Fruit fly (Drosophila melanogaster) whole organism, embryonic: ENCODE measurements around the gene mRpL13.

Source experiments
- BEAF-32 ChIP-seq: fragments of 200-800 bp; sonication (Bioruptor generic); optimal IDR thresholded peaks from 3 replicates; lab custom pipeline; 2017; ENCODE audit warnings: missing biosample characterization, missing genetic modification characterization, mild to moderate bottlenecking, moderate library complexity, missing genetic modification reagents
- CG10366 ChIP-seq: fragments of 200-800 bp; sonication (Bioruptor generic); IDR thresholded peaks from 2 replicates; pipeline ENCODE4 v1.3.6; 2022; ENCODE audit warnings: missing biosample characterization, missing genetic modification characterization
- CG14050 ChIP-seq: fragments of 200-800 bp; sonication (Bioruptor generic); IDR thresholded peaks from 3 replicates; pipeline ENCODE4 v1.3.6; 2022; ENCODE audit warnings: missing biosample characterization, missing genetic modification characterization
- CG16779 ChIP-seq: fragments of 200-800 bp; sonication (Bioruptor generic); IDR thresholded peaks from 2 replicates; pipeline ENCODE4 v1.3.6; 2022; ENCODE audit warnings: missing biosample characterization, missing genetic modification characterization
- CG16813 ChIP-seq: fragments of 200-800 bp; sonication (Bioruptor generic); IDR thresholded peaks from 3 replicates; pipeline ENCODE4 v1.3.6; 2022; ENCODE audit warnings: missing biosample characterization, missing genetic modification characterization; ENCODE audit not compliant: partially characterized antibody
- CG17912 ChIP-seq: fragments of 200-800 bp; sonication (Bioruptor generic); optimal IDR thresholded peaks from 2 replicates; lab custom pipeline; 2018; ENCODE audit warnings: missing biosample characterization, mild to moderate bottlenecking, missing genetic modification characterization
- CG2129 ChIP-seq: fragments of 200-800 bp; sonication (Bioruptor generic); IDR thresholded peaks from 2 replicates; pipeline ENCODE4 v1.3.6; 2022; ENCODE audit warnings: missing biosample characterization, missing genetic modification characterization; ENCODE audit not compliant: partially characterized antibody
- CG31441 ChIP-seq: fragments of 200-800 bp; sonication (Bioruptor generic); IDR thresholded peaks from 2 replicates; pipeline ENCODE4 v1.3.6; 2022; ENCODE audit warnings: missing biosample characterization, missing genetic modification characterization
- CG4404 ChIP-seq: fragments of 200-800 bp; sonication (Bioruptor generic); IDR thresholded peaks from 2 replicates; pipeline ENCODE4 v1.3.6; 2022; ENCODE audit warnings: missing biosample characterization, missing genetic modification characterization
- CG4730 ChIP-seq: fragments of 200-800 bp; sonication (Bioruptor generic); IDR thresholded peaks from 2 replicates; pipeline ENCODE4 v1.3.6; 2022; ENCODE audit warnings: missing biosample characterization, missing genetic modification characterization
- CG6683 ChIP-seq: fragments of 200-800 bp; sonication (Bioruptor generic); optimal IDR thresholded peaks from 2 replicates; lab custom pipeline; 2017; ENCODE audit warnings: missing biosample characterization, mild to moderate bottlenecking, missing genetic modification characterization, missing genetic modification reagents
- CG6765 ChIP-seq: fragments of 200-800 bp; sonication (Bioruptor generic); optimal IDR thresholded peaks from 3 replicates; lab custom pipeline; 2017; ENCODE audit warnings: missing biosample characterization, mild to moderate bottlenecking, missing genetic modification characterization
- CG7372 ChIP-seq: fragments of 200-800 bp; sonication (Bioruptor generic); IDR thresholded peaks from 2 replicates; pipeline ENCODE4 v1.3.6; 2022; ENCODE audit warnings: missing biosample characterization, missing genetic modification characterization
- CG9437 ChIP-seq: fragments of 200-800 bp; sonication (Bioruptor generic); optimal IDR thresholded peaks from 2 replicates; lab custom pipeline; 2018; ENCODE audit warnings: missing biosample characterization, mild to moderate bottlenecking, missing genetic modification characterization
- CG9797 ChIP-seq: fragments of 200-800 bp; sonication (Bioruptor generic); optimal IDR thresholded peaks from 3 replicates; lab custom pipeline; 2018; ENCODE audit warnings: missing biosample characterization, mild to moderate bottlenecking, missing genetic modification characterization
- CG9932 ChIP-seq: fragments of 200-800 bp; sonication (Bioruptor generic); IDR thresholded peaks from 2 replicates; pipeline ENCODE4 v1.3.6; 2022; ENCODE audit warnings: missing biosample characterization, missing genetic modification characterization
- Doc3 ChIP-seq: fragments of 200-800 bp; sonication (Bioruptor generic); IDR thresholded peaks from 3 replicates; pipeline ENCODE4 v1.3.6; 2022; ENCODE audit warnings: missing biosample characterization, missing genetic modification characterization; ENCODE audit not compliant: partially characterized antibody
- Ets65A ChIP-seq: fragments of 200-800 bp; sonication (Bioruptor generic); peaks from one replicate; lab custom pipeline; 2016; ENCODE audit warnings: missing biosample characterization, missing genetic modification characterization
- Ets97D ChIP-seq: fragments of 200-800 bp; sonication (Bioruptor generic); optimal IDR thresholded peaks from 3 replicates; lab custom pipeline; 2016; ENCODE audit warnings: missing biosample characterization, missing genetic modification characterization
- Hey ChIP-seq: fragments of 200-800 bp; sonication (Bioruptor generic); optimal IDR thresholded peaks from 3 replicates; lab custom pipeline; 2018; ENCODE audit warnings: missing biosample characterization, mild to moderate bottlenecking, missing genetic modification characterization
- Lpt ChIP-seq: fragments of >200 bp; optimal IDR thresholded peaks from 2 replicates; lab custom pipeline; 2018; ENCODE audit warnings: missing biosample characterization, missing genetic modification characterization
- Side ChIP-seq: fragments of 200-800 bp; sonication (Bioruptor generic); optimal IDR thresholded peaks from 2 replicates; lab custom pipeline; 2016; ENCODE audit warnings: missing biosample characterization, missing genetic modification characterization
- Sin3A ChIP-seq: fragments of >200 bp; optimal IDR thresholded peaks from 2 replicates; lab custom pipeline; 2018
- Sox102F ChIP-seq: fragments of 200-800 bp; sonication (Bioruptor generic); optimal IDR thresholded peaks from 2 replicates; lab custom pipeline; 2018; ENCODE audit warnings: missing biosample characterization, mild to moderate bottlenecking, missing genetic modification characterization, moderate library complexity
- al ChIP-seq: fragments of 200-800 bp; sonication (Bioruptor generic); IDR thresholded peaks from 2 replicates; pipeline ENCODE4 v1.3.6; 2022; ENCODE audit warnings: missing biosample characterization, missing genetic modification characterization
- ara ChIP-seq: fragments of 200-800 bp; sonication (Bioruptor generic); IDR thresholded peaks from 2 replicates; pipeline ENCODE4 v1.3.6; 2022; ENCODE audit warnings: missing biosample characterization, missing genetic modification characterization
- br ChIP-seq: fragments of >200 bp; optimal IDR thresholded peaks from 2 replicates; lab custom pipeline; 2017
- btn ChIP-seq: fragments of 200-800 bp; sonication (Bioruptor generic); optimal IDR thresholded peaks from 2 replicates; lab custom pipeline; 2016; ENCODE audit warnings: missing biosample characterization, missing genetic modification characterization
- cwo ChIP-seq: fragments of 200-800 bp; sonication (Bioruptor generic); optimal IDR thresholded peaks from 3 replicates; lab custom pipeline; 2017; ENCODE audit warnings: missing biosample characterization, missing genetic modification characterization, mild to moderate bottlenecking, moderate library complexity, missing genetic modification reagents
- da ChIP-seq: fragments of 200-800 bp; sonication (Bioruptor generic); optimal IDR thresholded peaks from 2 replicates; lab custom pipeline; 2016; ENCODE audit warnings: missing biosample characterization, missing genetic modification characterization
- dm ChIP-seq: fragments of 200-800 bp; sonication (Bioruptor generic); optimal IDR thresholded peaks from 3 replicates; lab custom pipeline; 2016; ENCODE audit warnings: missing biosample characterization, missing genetic modification characterization
- fd96Cb ChIP-seq: fragments of 200-800 bp; sonication (Bioruptor generic); optimal IDR thresholded peaks from 2 replicates; lab custom pipeline; 2018; ENCODE audit warnings: missing biosample characterization, mild to moderate bottlenecking, missing genetic modification characterization, moderate library complexity
- gem ChIP-seq: fragments of 200-800 bp; sonication (Bioruptor generic); optimal IDR thresholded peaks from 2 replicates; lab custom pipeline; 2019; ENCODE audit warnings: missing biosample characterization, mild to moderate bottlenecking, missing genetic modification characterization, moderate library complexity
- grau ChIP-seq: fragments of 200-800 bp; optimal IDR thresholded peaks from 3 replicates; lab custom pipeline; 2019; ENCODE audit warnings: missing biosample characterization, mild to moderate bottlenecking, missing genetic modification characterization, moderate library complexity
- gsb-n ChIP-seq: fragments of 200-800 bp; sonication (Bioruptor generic); optimal IDR thresholded peaks from 3 replicates; lab custom pipeline; 2018; ENCODE audit warnings: missing biosample characterization, mild to moderate bottlenecking, missing genetic modification characterization
- hb ChIP-seq: fragments of 200-800 bp; sonication (Bioruptor generic); IDR thresholded peaks from 3 replicates; pipeline ENCODE4 v1.3.6; 2022; ENCODE audit warnings: missing biosample characterization, missing genetic modification characterization; ENCODE audit not compliant: partially characterized antibody
- lmd ChIP-seq: fragments of 200-800 bp; sonication (Bioruptor generic); IDR thresholded peaks from 2 replicates; pipeline ENCODE4 v1.3.6; 2022; ENCODE audit warnings: missing biosample characterization, missing genetic modification characterization
- lov ChIP-seq, 2 experiments: fragments of 200-800 bp in 1 of 2; fragments of >200 bp in 1 of 2; sonication (Bioruptor generic) in 1 of 2; IDR thresholded peaks in 1 of 2; optimal IDR thresholded peaks in 1 of 2; 2 replicates in 1 of 2; 3 replicates in 1 of 2; pipeline versions ENCODE4 v1.3.6 to Lab custom; 2017 to 2022; ENCODE audit warnings: missing biosample characterization in 1 of 2, missing genetic modification characterization in 1 of 2
- maf-S ChIP-seq: fragments of 200-800 bp; sonication (Bioruptor generic); optimal IDR thresholded peaks from 2 replicates; lab custom pipeline; 2016; ENCODE audit warnings: missing biosample characterization, missing genetic modification characterization
- nom ChIP-seq: fragments of 200-800 bp; sonication (Bioruptor generic); optimal IDR thresholded peaks from 2 replicates; lab custom pipeline; 2017; ENCODE audit warnings: missing biosample characterization, missing genetic modification characterization, mild to moderate bottlenecking, moderate library complexity, missing genetic modification reagents
- phol ChIP-seq: fragments of 200-800 bp; sonication (Bioruptor generic); optimal IDR thresholded peaks from 3 replicates; lab custom pipeline; 2018; ENCODE audit warnings: missing biosample characterization, mild to moderate bottlenecking, missing genetic modification characterization, moderate library complexity
- psq ChIP-seq: fragments of 200-800 bp; sonication (Bioruptor generic); optimal IDR thresholded peaks from 2 replicates; lab custom pipeline; 2017; ENCODE audit warnings: missing biosample characterization, missing genetic modification characterization
- ranshi ChIP-seq: fragments of 200-800 bp; sonication (Bioruptor generic); IDR thresholded peaks from 2 replicates; pipeline ENCODE4 v1.3.6; 2022; ENCODE audit warnings: missing biosample characterization, missing genetic modification characterization
- row ChIP-seq: fragments of 200-800 bp; sonication (Bioruptor generic); IDR thresholded peaks from 3 replicates; pipeline ENCODE4 v1.3.6; 2022; ENCODE audit warnings: missing biosample characterization, missing genetic modification characterization
- shn ChIP-seq: fragments of 200-800 bp; sonication (Bioruptor generic); optimal IDR thresholded peaks from 3 replicates; lab custom pipeline; 2016; ENCODE audit warnings: missing biosample characterization, missing genetic modification characterization
- slp2 ChIP-seq: fragments of 200-800 bp; sonication (Bioruptor generic); optimal IDR thresholded peaks from 2 replicates; lab custom pipeline; 2016; ENCODE audit warnings: missing biosample characterization, missing genetic modification characterization
- toy ChIP-seq: fragments of 200-800 bp; sonication (Bioruptor generic); IDR thresholded peaks from 2 replicates; pipeline ENCODE4 v1.3.6; 2022; ENCODE audit warnings: missing biosample characterization, missing genetic modification characterization
- tup ChIP-seq: fragments of 200-800 bp; sonication (Bioruptor generic); optimal IDR thresholded peaks from 2 replicates; lab custom pipeline; 2016; ENCODE audit warnings: missing biosample characterization, mild to moderate bottlenecking, missing genetic modification characterization, moderate library complexity
- twi ChIP-seq: fragments of 200-800 bp; optimal IDR thresholded peaks from 2 replicates; lab custom pipeline; 2019; ENCODE audit warnings: missing biosample characterization, mild to moderate bottlenecking, missing genetic modification characterization, moderate library complexity
- vfl ChIP-seq: fragments of 200-800 bp; sonication (Bioruptor generic); optimal IDR thresholded peaks from 2 replicates; lab custom pipeline; 2016; ENCODE audit warnings: missing biosample characterization, missing genetic modification characterization
- yki ChIP-seq: fragments of >200 bp; optimal IDR thresholded peaks from 3 replicates; lab custom pipeline; 2018
- zen ChIP-seq: fragments of 200-800 bp; sonication (Bioruptor generic); optimal IDR thresholded peaks from 3 replicates; lab custom pipeline; 2018; ENCODE audit warnings: missing biosample characterization, mild to moderate bottlenecking, missing genetic modification characterization, moderate library complexity

Gene mRpL13

DNA sequence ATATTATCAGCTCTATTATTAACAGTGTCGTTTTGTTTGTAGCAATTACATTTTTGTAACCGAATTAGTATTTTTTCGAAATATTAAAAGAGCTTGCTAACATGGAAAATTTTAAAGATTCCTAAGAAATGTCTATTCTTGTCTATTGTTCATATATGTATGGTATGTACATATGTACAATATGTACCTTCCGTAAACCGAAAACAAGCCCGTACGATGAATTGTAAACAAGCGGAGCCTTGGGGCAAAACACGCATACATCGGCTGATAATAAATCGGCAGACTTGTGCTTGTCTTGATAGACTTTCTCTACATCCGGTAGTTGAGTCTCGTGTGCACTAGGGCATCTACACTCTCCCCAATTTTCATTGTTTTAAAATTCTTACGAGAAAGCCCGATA, 36.2 kb downstream of the mRpL13 start (continued):
- no peak for TF ChIP-seq toy (GFP tag; lab: Robert Waterston, UW)
- no peak for TF ChIP-seq BEAF-32 (GFP tag; lab: Kevin White, UChicago)
- 0 out of 2 replicates have a peak, but pooled peaks have one; percentile 15 for TF ChIP-seq CG4730 (GFP tag; lab: Robert Waterston, UW)
- TF ChIP-seq Sin3A (lab: Kevin White, UChicago), result no peak
- no peak for TF ChIP-seq CG9932 (GFP tag; lab: Robert Waterston, UW)
- TF ChIP-seq Hey (tag; lab: Kevin White, UChicago), result peak; percentile 12
- TF ChIP-seq Ets97D, result no peak
- TF ChIP-seq Side (GFP tag; lab: Kevin White, UChicago), result peak; percentile 45
- peak; percentile 11 for TF ChIP-seq twi (tag; lab: Kevin White, UChicago)
- no peak for TF ChIP-seq Lpt (GFP tag; lab: Kevin White, UChicago)
- TF ChIP-seq psq (GFP tag; lab: Kevin White, UChicago), result no peak
- TF ChIP-seq CG14050 (GFP tag; lab: Robert Waterston, UW), result no peak
- peak; percentile 48 for TF ChIP-seq gsb-n (tag; lab: Kevin White, UChicago)
- no peak for TF ChIP-seq nom
- no peak for TF ChIP-seq CG9797
- TF ChIP-seq CG9437, result no peak
- no peak for TF ChIP-seq br
- no peak for TF ChIP-seq grau (tag; lab: Kevin White, UChicago)
- no peak for TF ChIP-seq da
- no peak for TF ChIP-seq yki
- no peak for TF ChIP-seq CG4404
- TF ChIP-seq shn, result no peak
- TF ChIP-seq al (GFP tag; lab: Robert Waterston, UW), result no peak
- no peak for TF ChIP-seq dm (GFP tag; lab: Kevin White, UChicago)
- no peak for TF ChIP-seq CG6765 (GFP tag; lab: Kevin White, UChicago)
- no peak for TF ChIP-seq CG16813 (GFP tag; lab: Robert Waterston, UW)
- TF ChIP-seq CG7372 (GFP tag; lab: Robert Waterston, UW), result no peak
- TF ChIP-seq lmd (GFP tag; lab: Robert Waterston, UW), result no peak
- no peak for TF ChIP-seq CG2129 (GFP tag; lab: Robert Waterston, UW)
- TF ChIP-seq tup (GFP tag; lab: Kevin White, UChicago), result no peak
- TF ChIP-seq btn (GFP tag; lab: Kevin White, UChicago), result no peak
- no peak for TF ChIP-seq zen (tag; lab: Kevin White, UChicago)
- peak; percentile 26 for TF ChIP-seq CG6683
- peak; percentile 27; the same call in 1 of the 2 replicates for TF ChIP-seq CG31441
- no peak for TF ChIP-seq lov (optimal IDR thresholded peaks at IDR 0.05; lab: Kevin White, UChicago)
- peak; percentile 80; the same call in 1 of the 3 replicates for TF ChIP-seq lov (GFP tag; IDR thresholded peaks at IDR 0.05; lab: Robert Waterston, UW)
- no peak for TF ChIP-seq fd96Cb (tag; lab: Kevin White, UChicago)
- peak; percentile 30; the same call in 1 of the 2 replicates for TF ChIP-seq ranshi (GFP tag; lab: Robert Waterston, UW)
- no peak for TF ChIP-seq CG17912 (GFP tag; lab: Kevin White, UChicago)
- no peak for TF ChIP-seq row (GFP tag; lab: Robert Waterston, UW)
- no peak for TF ChIP-seq hb (GFP tag; lab: Robert Waterston, UW)
- no peak for TF ChIP-seq Doc3
- TF ChIP-seq ara (GFP tag; lab: Robert Waterston, UW), result peak; percentile 80
- peak; percentile 43 for TF ChIP-seq gem (tag; lab: Kevin White, UChicago)
- TF ChIP-seq phol (tag; lab: Kevin White, UChicago), result no peak
- TF ChIP-seq CG10366, result no peak
- TF ChIP-seq slp2 (GFP tag; lab: Kevin White, UChicago), result no peak
- peak; percentile 17 for TF ChIP-seq Sox102F (GFP tag; lab: Kevin White, UChicago)
- no peak for TF ChIP-seq maf-S
- TF ChIP-seq CG16779 (GFP tag; lab: Robert Waterston, UW), result no peak
- peak; percentile 81 for TF ChIP-seq cwo (GFP tag; lab: Kevin White, UChicago)
- no peak for TF ChIP-seq Ets65A (GFP tag; lab: Kevin White, UChicago)
- TF ChIP-seq vfl, result no peak
